Worm (Caenorhabditis elegans): Measurements from ENCODE around the gene nhx-4.
A peak's percentile ranks its signal among the peaks of the same experiment; 100 is the strongest.

DNA sequence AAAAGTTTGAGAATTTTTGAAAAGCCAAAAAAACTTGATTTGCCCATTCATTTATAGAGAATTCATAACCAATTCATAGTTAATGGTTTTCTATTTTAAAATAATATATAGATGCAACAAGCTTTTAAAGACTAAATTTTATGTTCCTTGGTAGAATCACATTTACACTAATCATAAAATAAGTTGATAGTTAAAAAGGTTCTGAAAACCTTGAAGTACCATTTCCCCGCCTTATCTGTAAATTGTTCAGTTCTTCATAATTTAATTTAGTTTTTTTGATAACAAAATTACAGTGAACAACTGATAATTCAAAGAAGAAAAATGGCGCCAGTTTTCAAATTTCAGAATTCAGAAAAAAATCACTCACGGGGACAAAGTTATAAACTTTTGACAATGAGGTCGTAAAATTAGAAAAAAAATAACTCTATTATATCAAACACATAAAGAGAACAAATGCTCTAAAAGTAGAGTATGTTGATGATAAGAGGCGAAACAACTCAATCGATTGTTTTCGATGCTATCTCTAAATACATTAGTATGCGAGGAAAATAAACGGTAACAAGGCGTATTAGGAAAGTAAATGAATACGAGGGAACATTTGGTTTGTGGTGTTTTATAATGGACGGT is 28.7 kb upstream of the nhx-4 start, which contains the start of gene F41C6.7:
- no peak for TF ChIP-seq unc-39 (tag; optimal IDR thresholded peaks at IDR 0.05)
- peak; percentile 88 for TF ChIP-seq elt-2 (tag; optimal IDR thresholded peaks at IDR 0.05)
- TF ChIP-seq unc-62 (GFP tag; optimal IDR thresholded peaks at IDR 0.05), result no peak
- no peak for TF ChIP-seq elt-1 (tag; optimal IDR thresholded peaks at IDR 0.05)
- TF ChIP-seq ama-1 (optimal IDR thresholded peaks at IDR 0.05), result no peak
- TF ChIP-seq pha-4 (tag; optimal IDR thresholded peaks at IDR 0.05), result peak; percentile 8
- no peak for TF ChIP-seq nhr-67 (tag; optimal IDR thresholded peaks at IDR 0.05)
- no peak for TF ChIP-seq nhr-28 (tag; optimal IDR thresholded peaks at IDR 0.05)
- TF ChIP-seq nhr-77 (tag; optimal IDR thresholded peaks at IDR 0.05), result no peak

All from whole organism, L3 larva.